Worm (Caenorhabditis elegans) whole organism, late embryonic: ENCODE data around the gene C02E7.6.
A peak's percentile ranks its signal among the peaks of the same experiment; 100 is the strongest.

Experiments used
- C08G9.2 ChIP-seq: sonication (generic microtip); optimal IDR thresholded peaks from 2 replicates; lab custom pipeline; 2016; ENCODE audit warnings: mild to moderate bottlenecking, missing genetic modification characterization, moderate library complexity, missing compliant biosample characterization
- F13H6.1 ChIP-seq: sonication (generic microtip); optimal IDR thresholded peaks from 2 replicates; lab custom pipeline; 2016; ENCODE audit warnings: missing genetic modification characterization, missing compliant biosample characterization
- K02D7.2 ChIP-seq: sonication (generic microtip); optimal IDR thresholded peaks from 2 replicates; lab custom pipeline; 2017; ENCODE audit warnings: mild to moderate bottlenecking, missing genetic modification characterization, missing compliant biosample characterization
- K09A11.1 ChIP-seq: sonication (generic microtip); optimal IDR thresholded peaks from 2 replicates; lab custom pipeline; 2017; ENCODE audit warnings: antibody characterized with exemption, mild to moderate bottlenecking, missing genetic modification characterization, missing compliant biosample characterization; ENCODE audit not compliant: insufficient read depth
- T23F11.4 ChIP-seq: fragments of 200-800 bp; sonication (Bioruptor generic); optimal IDR thresholded peaks from 2 replicates; lab custom pipeline; 2018; ENCODE audit warnings: mild to moderate bottlenecking, missing genetic modification characterization, missing compliant biosample characterization
- Y22D7AL.16 ChIP-seq: sonication (generic microtip); optimal IDR thresholded peaks from 2 replicates; lab custom pipeline; 2016; ENCODE audit warnings: missing genetic modification characterization, missing compliant biosample characterization
- ahr-1 ChIP-seq: sonication (generic microtip); optimal IDR thresholded peaks from 2 replicates; lab custom pipeline; 2016; ENCODE audit warnings: missing genetic modification characterization, missing compliant biosample characterization
- ceh-14 ChIP-seq: sonication (generic microtip); optimal IDR thresholded peaks from 2 replicates; lab custom pipeline; 2016; ENCODE audit warnings: missing genotype, missing genetic modification characterization, missing compliant biosample characterization
- ceh-19 ChIP-seq: fragments of 200-800 bp; sonication (Bioruptor generic); optimal IDR thresholded peaks from 2 replicates; lab custom pipeline; 2018; ENCODE audit warnings: mild to moderate bottlenecking, missing genetic modification characterization, missing compliant biosample characterization
- ceh-2 ChIP-seq: sonication (generic microtip); optimal IDR thresholded peaks from 2 replicates; lab custom pipeline; 2016; ENCODE audit warnings: missing genotype, missing genetic modification characterization, missing compliant biosample characterization
- ceh-24 ChIP-seq: sonication (generic microtip); optimal IDR thresholded peaks from 2 replicates; lab custom pipeline; 2016; ENCODE audit warnings: mild to moderate bottlenecking, missing genetic modification characterization, missing compliant biosample characterization
- ceh-30 ChIP-seq: fragments of 150-350 bp; optimal IDR thresholded peaks from 2 replicates; lab custom pipeline; 2014; ENCODE audit warnings: missing biosample characterization, missing genetic modification characterization
- ceh-31 ChIP-seq: sonication (generic microtip); optimal IDR thresholded peaks from 2 replicates; lab custom pipeline; 2016; ENCODE audit warnings: missing genetic modification characterization, missing compliant biosample characterization
- ceh-34 ChIP-seq: sonication (generic microtip); optimal IDR thresholded peaks from 2 replicates; lab custom pipeline; 2016; ENCODE audit warnings: mild to moderate bottlenecking, missing genetic modification characterization, missing compliant biosample characterization
- ceh-45 ChIP-seq: fragments of 200-800 bp; sonication (Bioruptor generic); IDR thresholded peaks from 2 replicates; pipeline ENCODE4 v1.3.6; 2022; ENCODE audit warnings: missing genetic modification reagents, missing genetic modification characterization, missing compliant biosample characterization
- ceh-48 ChIP-seq: sonication (generic microtip); optimal IDR thresholded peaks from 2 replicates; lab custom pipeline; 2016; ENCODE audit warnings: missing genetic modification characterization, inconsistent platforms, missing compliant biosample characterization
- ceh-6 ChIP-seq: fragments of 200-800 bp; sonication (Bioruptor generic); optimal IDR thresholded peaks from 2 replicates; lab custom pipeline; 2018; ENCODE audit warnings: mild to moderate bottlenecking, missing genetic modification characterization, missing compliant biosample characterization
- ceh-9 ChIP-seq: sonication (generic microtip); optimal IDR thresholded peaks from 2 replicates; lab custom pipeline; 2016; ENCODE audit warnings: mild to moderate bottlenecking, missing genetic modification characterization, inconsistent platforms, missing compliant biosample characterization
- che-1 ChIP-seq: sonication (generic microtip); optimal IDR thresholded peaks from 2 replicates; lab custom pipeline; 2016; ENCODE audit warnings: mild to moderate bottlenecking, missing genetic modification characterization, missing compliant biosample characterization
- dve-1 ChIP-seq: sonication (generic microtip); optimal IDR thresholded peaks from 2 replicates; lab custom pipeline; 2017; ENCODE audit warnings: antibody characterized with exemption, mild to moderate bottlenecking, missing genetic modification characterization, missing compliant biosample characterization
- elt-2 ChIP-seq: sonication (generic microtip); optimal IDR thresholded peaks from 2 replicates; lab custom pipeline; 2016; ENCODE audit warnings: missing genetic modification reagents, missing genetic modification characterization, missing compliant biosample characterization
- elt-4 ChIP-seq: sonication (generic microtip); optimal IDR thresholded peaks from 2 replicates; lab custom pipeline; 2016; ENCODE audit warnings: missing genetic modification characterization, missing compliant biosample characterization
- ets-4 ChIP-seq: sonication (generic microtip); optimal IDR thresholded peaks from 2 replicates; lab custom pipeline; 2016; ENCODE audit warnings: missing genetic modification characterization, missing compliant biosample characterization
- fax-1 ChIP-seq: sonication (generic microtip); optimal IDR thresholded peaks from 2 replicates; lab custom pipeline; 2016; ENCODE audit warnings: missing genotype, missing genetic modification characterization, missing compliant biosample characterization
- fkh-10 ChIP-seq: fragments of 150-350 bp; optimal IDR thresholded peaks from 2 replicates; lab custom pipeline; 2014; ENCODE audit warnings: missing biosample characterization, missing genetic modification reagents, missing genetic modification characterization
- fkh-6 ChIP-seq: sonication (generic microtip); optimal IDR thresholded peaks from 2 replicates; lab custom pipeline; 2016; ENCODE audit warnings: missing genetic modification characterization, missing compliant biosample characterization
- hlh-13 ChIP-seq: fragments of 200-800 bp; sonication (Bioruptor generic); optimal IDR thresholded peaks from 2 replicates; lab custom pipeline; 2018; ENCODE audit warnings: mild to moderate bottlenecking, missing genetic modification characterization, missing compliant biosample characterization
- hlh-15 ChIP-seq: sonication (generic microtip); optimal IDR thresholded peaks from 2 replicates; lab custom pipeline; 2016; ENCODE audit warnings: missing genetic modification characterization, missing compliant biosample characterization
- lim-6 ChIP-seq: sonication (generic microtip); optimal IDR thresholded peaks from 2 replicates; lab custom pipeline; 2016; ENCODE audit warnings: missing genetic modification characterization, missing compliant biosample characterization
- nhr-11 ChIP-seq: fragments of 150-350 bp; optimal IDR thresholded peaks from 2 replicates; lab custom pipeline; 2014; ENCODE audit warnings: missing biosample characterization, missing genetic modification characterization
- pat-9 ChIP-seq: fragments of 200-800 bp; sonication (Bioruptor generic); optimal IDR thresholded peaks from 2 replicates; lab custom pipeline; 2018; ENCODE audit warnings: mild to moderate bottlenecking, missing genetic modification characterization, moderate library complexity, missing compliant biosample characterization
- pax-1 ChIP-seq: fragments of 150-350 bp; optimal IDR thresholded peaks from 2 replicates; lab custom pipeline; 2014; ENCODE audit warnings: missing biosample characterization, missing genetic modification characterization
- pha-2 ChIP-seq: sonication (generic microtip); optimal IDR thresholded peaks from 2 replicates; lab custom pipeline; 2017; ENCODE audit warnings: mild to moderate bottlenecking, missing genetic modification characterization, missing compliant biosample characterization
- pqm-1 ChIP-seq: sonication (generic microtip); optimal IDR thresholded peaks from 2 replicates; lab custom pipeline; 2016; ENCODE audit warnings: missing genetic modification characterization, missing compliant biosample characterization
- pros-1 ChIP-seq: fragments of 150-350 bp; optimal IDR thresholded peaks from 2 replicates; lab custom pipeline; 2014; ENCODE audit warnings: missing biosample characterization, missing genetic modification reagents, missing genetic modification characterization
- rnt-1 ChIP-seq: sonication (generic microtip); optimal IDR thresholded peaks from 2 replicates; lab custom pipeline; 2016; ENCODE audit warnings: missing genetic modification characterization, missing compliant biosample characterization
- sdc-2 ChIP-seq: sonication (generic microtip); optimal IDR thresholded peaks from 2 replicates; lab custom pipeline; 2016; ENCODE audit warnings: missing genotype, missing genetic modification characterization, missing compliant biosample characterization
- sox-2 ChIP-seq: fragments of 200-800 bp; sonication (Bioruptor generic); IDR thresholded peaks from 2 replicates; pipeline ENCODE4 v1.3.6; 2022; ENCODE audit warnings: missing genetic modification reagents, missing genetic modification characterization, missing compliant biosample characterization
- syd-9 ChIP-seq: sonication (generic microtip); optimal IDR thresholded peaks from 2 replicates; lab custom pipeline; 2016; ENCODE audit warnings: mild to moderate bottlenecking, missing genetic modification characterization, moderate library complexity, missing compliant biosample characterization
- tbx-2 ChIP-seq: sonication (generic microtip); optimal IDR thresholded peaks from 2 replicates; lab custom pipeline; 2016; ENCODE audit warnings: missing genetic modification characterization, missing compliant biosample characterization
- tbx-7 ChIP-seq: sonication (generic microtip); optimal IDR thresholded peaks from 2 replicates; lab custom pipeline; 2016; ENCODE audit warnings: missing genotype, missing genetic modification characterization, missing compliant biosample characterization
- unc-3 ChIP-seq, 2 experiments: fragments of 200-800 bp in 1 of 2; sonication (Bioruptor generic) in 1 of 2; sonication (generic microtip) in 1 of 2; conservative IDR thresholded peaks in 1 of 2; optimal IDR thresholded peaks in 1 of 2; 2 replicates each; pipeline versions ENCODE4 v1.3.6 to Lab custom; 2016 to 2022; ENCODE audit warnings: missing compliant biosample characterization in 2 of 2, missing genetic modification characterization in 2 of 2, missing genetic modification reagents in 1 of 2
- unc-55 ChIP-seq: sonication (generic microtip); optimal IDR thresholded peaks from 2 replicates; lab custom pipeline; 2017; ENCODE audit warnings: missing biosample characterization, missing genetic modification reagents, missing genetic modification characterization
- unc-86 ChIP-seq: sonication (generic microtip); optimal IDR thresholded peaks from 2 replicates; lab custom pipeline; 2016; ENCODE audit warnings: missing genetic modification characterization, missing compliant biosample characterization

Gene C02E7.6

ce11 chrV:4964020-4964635, 45.1 kb downstream of the C02E7.6 start (continued):
- TF ChIP-seq pros-1 (tag; lab: Kevin White, UChicago) = no peak
- peak; percentile 71 for TF ChIP-seq ceh-34 (tag; lab: Kevin White, UChicago)
- no peak for TF ChIP-seq fax-1 (tag; lab: Kevin White, UChicago)
- peak; percentile 60 for TF ChIP-seq ceh-19 (GFP tag; lab: Kevin White, UChicago)
- no peak for TF ChIP-seq ets-4 (tag; lab: Kevin White, UChicago)
- no peak for TF ChIP-seq unc-3 (GFP tag; conservative IDR thresholded peaks at IDR 0.05; lab: Robert Waterston, UW)
- peak; percentile 20 for TF ChIP-seq unc-3 (tag; optimal IDR thresholded peaks at IDR 0.05; lab: Kevin White, UChicago)
- no peak for TF ChIP-seq fkh-10 (GFP tag; lab: Kevin White, UChicago)
- TF ChIP-seq hlh-13 (GFP tag; lab: Kevin White, UChicago) = no peak
- no peak for TF ChIP-seq ceh-6 (GFP tag; lab: Kevin White, UChicago)
- no peak for TF ChIP-seq dve-1 (tag; lab: Kevin White, UChicago)
- no peak for TF ChIP-seq pqm-1 (tag; lab: Kevin White, UChicago)
- no peak for TF ChIP-seq K02D7.2 (tag; lab: Kevin White, UChicago)
- TF ChIP-seq unc-55 = peak; percentile 81
- no peak for TF ChIP-seq sdc-2 (tag; lab: Kevin White, UChicago)
- no peak for TF ChIP-seq ceh-9 (tag; lab: Kevin White, UChicago)
- TF ChIP-seq K09A11.1 (tag; lab: Kevin White, UChicago) = no peak
- TF ChIP-seq ceh-2 (tag; lab: Kevin White, UChicago) = peak; percentile 51
- TF ChIP-seq Y22D7AL.16 (tag; lab: Kevin White, UChicago) = no peak
- peak; percentile 45 for TF ChIP-seq tbx-2 (tag; lab: Kevin White, UChicago)
- no peak for TF ChIP-seq tbx-7 (tag; lab: Kevin White, UChicago)
- TF ChIP-seq ceh-14 (tag; lab: Kevin White, UChicago) = no peak
- no peak for TF ChIP-seq elt-4 (tag; lab: Kevin White, UChicago)
- TF ChIP-seq ceh-48 (tag; lab: Kevin White, UChicago) = peak; percentile 51
- no peak for TF ChIP-seq sox-2
- no peak for TF ChIP-seq nhr-11 (tag; lab: Kevin White, UChicago)
- TF ChIP-seq syd-9 = no peak
- TF ChIP-seq ceh-31 = peak; percentile 57
- TF ChIP-seq ceh-30 (tag; lab: Kevin White, UChicago) = no peak
- TF ChIP-seq che-1 (tag; lab: Kevin White, UChicago) = no peak
- peak; percentile 16 for TF ChIP-seq fkh-6 (tag; lab: Kevin White, UChicago)
- TF ChIP-seq pat-9 (tag; lab: Kevin White, UChicago) = peak; percentile 21
- no peak for TF ChIP-seq hlh-15 (tag; lab: Kevin White, UChicago)
- TF ChIP-seq ceh-24 = no peak
- no peak for TF ChIP-seq elt-2
- no peak for TF ChIP-seq F13H6.1 (tag; lab: Kevin White, UChicago)
- peak; percentile 13 for TF ChIP-seq pha-2
- TF ChIP-seq unc-86 (tag; lab: Kevin White, UChicago) = no peak
- no peak for TF ChIP-seq ahr-1 (tag; lab: Kevin White, UChicago)
- no peak for TF ChIP-seq C08G9.2 (tag; lab: Kevin White, UChicago)
- peak; percentile 34 for TF ChIP-seq rnt-1
- TF ChIP-seq T23F11.4 (GFP tag; lab: Kevin White, UChicago) = no peak
- no peak for TF ChIP-seq pax-1 (tag; lab: Kevin White, UChicago)
- no peak for TF ChIP-seq ceh-45 (GFP tag; lab: Robert Waterston, UW)
- no peak for TF ChIP-seq lim-6 (tag; lab: Kevin White, UChicago)
- TF ChIP-seq, all 69 proteins: peak for 18
